Worm (Caenorhabditis elegans) whole organism, L4/young adult: Measurements from ENCODE around the gene ras-2.

Experiments
- W03F9.2 ChIP-seq: fragments of 150-350 bp; optimal IDR thresholded peaks from 2 replicates; lab custom pipeline; 2014; ENCODE audit warnings: missing biosample characterization, missing genetic modification characterization
- dao-5 ChIP-seq: sonication (generic microtip); optimal IDR thresholded peaks from 2 replicates; lab custom pipeline; 2016; ENCODE audit warnings: missing genotype, missing genetic modification characterization, moderate library complexity, missing compliant biosample characterization

- TF ChIP-seq W03F9.2 (no peak), dao-5 (tag; lab: Kevin White, UChicago) (no peak)
These were observed 19.2 kb downstream of the ras-2 start, which contains the start of gene emb-5 for ce11 chrIII:4720620-4721227.
